Worm (Caenorhabditis elegans) whole organism, mixed stage, embryonic: ENCODE data around the gene ceh-92.

Experiments used
- M03D4.4 ChIP-seq: sonication (generic microtip); optimal IDR thresholded peaks from 2 replicates; lab custom pipeline; 2017; ENCODE audit warnings: mild to moderate bottlenecking, missing genetic modification characterization, missing compliant biosample characterization
- bed-3 ChIP-seq: fragments of 200-800 bp; sonication (Bioruptor generic); optimal IDR thresholded peaks from 3 replicates; lab custom pipeline; 2018; ENCODE audit warnings: mild to moderate bottlenecking, missing genetic modification characterization, moderate library complexity, missing compliant biosample characterization
- blmp-1 ChIP-seq: fragments of 150-350 bp; optimal IDR thresholded peaks from 2 replicates; lab custom pipeline; 2014; ENCODE audit warnings: missing biosample characterization, missing genetic modification characterization
- ceh-39 ChIP-seq: fragments of 150-350 bp; optimal IDR thresholded peaks from 2 replicates; lab custom pipeline; 2014; ENCODE audit warnings: missing biosample characterization, missing genetic modification characterization
- ceh-43 ChIP-seq: fragments of 200-800 bp; sonication (Bioruptor generic); optimal IDR thresholded peaks from 2 replicates; lab custom pipeline; 2018; ENCODE audit warnings: mild to moderate bottlenecking, missing genetic modification characterization, moderate library complexity, missing compliant biosample characterization
- ceh-83 ChIP-seq: fragments of 200-800 bp; sonication (Bioruptor generic); optimal IDR thresholded peaks from 2 replicates; lab custom pipeline; 2018; ENCODE audit warnings: mild to moderate bottlenecking, missing genetic modification characterization, missing compliant biosample characterization
- ces-1 ChIP-seq: fragments of 150-350 bp; optimal IDR thresholded peaks from 2 replicates; lab custom pipeline; 2014; ENCODE audit warnings: missing biosample characterization, missing genetic modification reagents, missing genetic modification characterization
- cnd-1 ChIP-seq: fragments of 200-800 bp; sonication (Bioruptor generic); optimal IDR thresholded peaks from 2 replicates; lab custom pipeline; 2018; ENCODE audit warnings: mild to moderate bottlenecking, missing genetic modification characterization, missing compliant biosample characterization
- drap-1 ChIP-seq: fragments of 200-800 bp; sonication (Bioruptor generic); optimal IDR thresholded peaks from 3 replicates; lab custom pipeline; 2018; ENCODE audit warnings: mild to moderate bottlenecking, missing genetic modification characterization, missing compliant biosample characterization
- elt-1 ChIP-seq: sonication (generic microtip); optimal IDR thresholded peaks from 2 replicates; lab custom pipeline; 2017; ENCODE audit warnings: missing genetic modification characterization, mild to moderate bottlenecking, missing compliant biosample characterization, antibody characterized with exemption, moderate library complexity, borderline replicate concordance; ENCODE audit not compliant: insufficient read depth
- elt-3 ChIP-seq: fragments of 150-350 bp; optimal IDR thresholded peaks from 2 replicates; lab custom pipeline; 2014; ENCODE audit warnings: missing biosample characterization, missing genetic modification characterization
- flh-1 ChIP-seq: fragments of 200-800 bp; sonication (Bioruptor generic); optimal IDR thresholded peaks from 2 replicates; lab custom pipeline; 2018; ENCODE audit warnings: mild to moderate bottlenecking, missing genetic modification characterization, moderate library complexity, missing compliant biosample characterization
- ham-2 ChIP-seq: fragments of 200-800 bp; sonication (Bioruptor generic); optimal IDR thresholded peaks from 2 replicates; lab custom pipeline; 2018; ENCODE audit warnings: mild to moderate bottlenecking, missing genetic modification characterization, missing compliant biosample characterization
- hlh-1 ChIP-seq: fragments of 150-350 bp; optimal IDR thresholded peaks from 2 replicates; lab custom pipeline; 2014; ENCODE audit warnings: missing biosample characterization, missing genetic modification reagents, missing genetic modification characterization
- lin-13 ChIP-seq: fragments of 150-350 bp; optimal IDR thresholded peaks from 2 replicates; lab custom pipeline; 2014; ENCODE audit warnings: missing biosample characterization, missing genetic modification characterization
- lin-32 ChIP-seq: fragments of 200-800 bp; sonication (Bioruptor generic); optimal IDR thresholded peaks from 2 replicates; lab custom pipeline; 2018; ENCODE audit warnings: mild to moderate bottlenecking, missing genetic modification characterization, missing compliant biosample characterization
- lsy-2 ChIP-seq: fragments of 150-350 bp; optimal IDR thresholded peaks from 2 replicates; lab custom pipeline; 2014; ENCODE audit warnings: missing biosample characterization, missing genetic modification characterization
- mab-5 ChIP-seq: fragments of 150-350 bp; optimal IDR thresholded peaks from 2 replicates; lab custom pipeline; 2014; ENCODE audit warnings: missing biosample characterization, missing genetic modification characterization
- mep-1 ChIP-seq: fragments of 150-350 bp; optimal IDR thresholded peaks from 2 replicates; lab custom pipeline; 2017; ENCODE audit warnings: missing biosample characterization, missing genetic modification reagents, missing genetic modification characterization, inconsistent platforms
- mls-2 ChIP-seq: sonication (generic microtip); optimal IDR thresholded peaks from 2 replicates; lab custom pipeline; 2016; ENCODE audit warnings: mild to moderate bottlenecking, missing genetic modification characterization, moderate library complexity, missing compliant biosample characterization
- nhr-12 ChIP-seq: fragments of 150-350 bp; optimal IDR thresholded peaks from 2 replicates; lab custom pipeline; 2014; ENCODE audit warnings: missing biosample characterization, missing genetic modification characterization
- nhr-2 ChIP-seq: fragments of 150-350 bp; optimal IDR thresholded peaks from 2 replicates; lab custom pipeline; 2014; ENCODE audit warnings: missing biosample characterization, missing genetic modification characterization
- nhr-237 ChIP-seq: fragments of 150-350 bp; optimal IDR thresholded peaks from 2 replicates; lab custom pipeline; 2014; ENCODE audit warnings: missing biosample characterization, missing genetic modification characterization
- nhr-28 ChIP-seq: fragments of 150-350 bp; optimal IDR thresholded peaks from 2 replicates; lab custom pipeline; 2014; ENCODE audit warnings: missing biosample characterization, missing genetic modification characterization
- nhr-76 ChIP-seq: sonication (generic microtip); optimal IDR thresholded peaks from 2 replicates; lab custom pipeline; 2017; ENCODE audit warnings: missing biosample characterization, missing genetic modification characterization
- pha-4 ChIP-seq: fragments of 150-350 bp; optimal IDR thresholded peaks from 2 replicates; lab custom pipeline; 2018; ENCODE audit warnings: missing biosample characterization, missing genetic modification reagents, missing genetic modification characterization
- sem-2 ChIP-seq: fragments of 200-800 bp; sonication (Bioruptor generic); optimal IDR thresholded peaks from 2 replicates; lab custom pipeline; 2018; ENCODE audit warnings: mild to moderate bottlenecking, missing genetic modification characterization, missing compliant biosample characterization
- snpc-4 ChIP-seq: fragments of 150-350 bp; optimal IDR thresholded peaks from 2 replicates; lab custom pipeline; 2014; ENCODE audit warnings: missing biosample characterization, missing genetic modification characterization
- sptf-1 ChIP-seq: sonication (generic microtip); optimal IDR thresholded peaks from 2 replicates; lab custom pipeline; 2017; ENCODE audit warnings: mild to moderate bottlenecking, missing genetic modification characterization, moderate library complexity, missing compliant biosample characterization
- tbx-8 ChIP-seq: fragments of 200-800 bp; sonication (Bioruptor generic); optimal IDR thresholded peaks from 2 replicates; lab custom pipeline; 2018; ENCODE audit warnings: mild to moderate bottlenecking, missing genetic modification characterization, moderate library complexity, missing compliant biosample characterization
- unc-120 ChIP-seq: sonication (generic microtip); optimal IDR thresholded peaks from 2 replicates; lab custom pipeline; 2017; ENCODE audit warnings: missing genetic modification characterization, missing compliant biosample characterization; ENCODE audit not compliant: poor library complexity, severe bottlenecking
- unc-39 ChIP-seq: fragments of 150-350 bp; optimal IDR thresholded peaks from 2 replicates; lab custom pipeline; 2014; ENCODE audit warnings: missing biosample characterization, missing genetic modification characterization
- unc-62 ChIP-seq: fragments of 150-350 bp; optimal IDR thresholded peaks from 2 replicates; lab custom pipeline; 2014; ENCODE audit warnings: missing biosample characterization, missing genetic modification reagents, missing genetic modification characterization
- zip-8 ChIP-seq: fragments of 150-350 bp; optimal IDR thresholded peaks from 2 replicates; lab custom pipeline; 2014; ENCODE audit warnings: missing biosample characterization, missing genetic modification characterization
- ztf-11 ChIP-seq: fragments of 150-350 bp; optimal IDR thresholded peaks from 2 replicates; lab custom pipeline; 2014; ENCODE audit warnings: missing biosample characterization, missing genetic modification characterization

ceh-92 gene

DNA sequence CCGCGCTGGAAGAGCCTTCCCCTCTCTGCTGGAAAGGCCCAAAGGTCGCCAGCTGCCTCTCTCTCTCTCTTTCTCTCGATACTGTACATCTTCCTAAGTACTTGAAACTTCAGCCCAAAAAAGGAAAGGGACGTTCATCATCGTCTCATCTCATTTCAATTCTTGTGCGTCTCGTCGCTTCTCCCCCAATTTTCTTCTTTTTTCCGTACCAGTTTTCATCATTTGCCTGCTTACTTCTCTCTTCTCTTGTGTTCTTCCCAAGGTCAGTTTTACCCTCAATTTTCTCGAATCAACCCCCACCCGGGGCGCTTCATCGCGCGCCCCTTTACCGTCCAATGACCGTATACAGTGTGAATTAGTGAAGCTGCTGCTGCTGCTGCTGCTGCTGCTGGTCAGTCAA, 21.7 kb upstream of the ceh-92 start:
- no peak for TF ChIP-seq M03D4.4 (tag; lab: Kevin White, UChicago)

DNA sequence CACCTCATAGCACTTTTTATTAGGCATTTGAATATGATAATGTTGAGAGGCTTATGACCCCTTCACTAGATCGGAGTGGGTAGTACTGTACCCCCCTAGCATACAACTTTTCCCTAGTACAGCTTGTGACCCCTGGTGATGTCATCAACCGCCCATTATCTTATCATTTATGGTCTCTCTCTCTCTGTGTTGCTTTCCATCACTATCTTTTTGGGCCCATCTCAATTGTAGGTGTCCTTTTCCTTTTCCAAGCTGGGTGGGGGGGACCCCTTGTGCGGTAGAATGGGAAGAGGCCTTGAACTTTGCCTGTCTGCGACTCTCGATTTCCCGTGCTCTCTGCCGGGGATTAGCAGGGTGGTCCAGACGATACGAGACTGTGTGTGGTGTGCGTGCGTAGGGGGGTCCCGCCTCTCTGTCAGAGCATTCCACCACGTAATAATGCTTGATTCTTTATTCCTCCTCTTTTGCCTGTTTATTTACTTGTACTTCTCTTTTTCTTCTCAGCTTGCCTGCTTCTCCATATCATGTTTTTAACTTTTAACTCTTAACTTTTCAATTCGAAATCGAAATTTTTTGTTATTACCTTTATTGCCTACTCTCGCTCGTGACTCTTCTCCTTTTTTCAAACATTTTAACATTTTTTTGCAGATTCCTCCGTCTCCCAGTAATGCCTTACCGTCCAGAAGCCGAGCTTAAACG, 20.7 kb upstream of the ceh-92 start, which contains the start of gene ztf-29:
TSS of gene ztf-29 (plus strand) at position 649 of the 699 bp plus-strand sequence.
- TF ChIP-seq lin-32 = no peak
- peak; percentile 28 for TF ChIP-seq sem-2 (GFP tag; lab: Kevin White, UChicago)
- no peak for TF ChIP-seq hlh-1
- peak; percentile 70 for TF ChIP-seq elt-1 (tag; lab: Kevin White, UChicago)
- peak; percentile 49 for TF ChIP-seq ham-2
- TF ChIP-seq, all 35 proteins: peak for 3

DNA sequence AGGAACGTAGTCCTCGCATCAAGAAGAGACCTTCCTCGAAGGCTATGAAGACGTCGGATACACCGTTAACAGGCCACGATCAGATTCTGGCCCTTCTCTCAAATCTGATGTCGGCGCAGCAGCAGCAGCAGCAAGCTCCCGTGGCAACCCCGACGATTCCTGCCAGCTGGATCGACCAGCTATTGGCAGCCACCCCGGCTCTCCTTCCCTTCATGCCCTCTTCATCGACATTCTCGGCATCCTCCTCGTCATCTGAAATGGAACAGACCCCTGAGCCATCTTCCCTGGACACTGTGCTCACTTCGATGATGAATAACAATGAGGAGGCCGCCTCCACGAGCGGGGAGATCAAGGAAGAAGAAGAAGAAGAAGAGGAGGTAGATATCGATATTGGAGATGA, 19.8 kb upstream of the ceh-92 start:
- no peak for TF ChIP-seq nhr-12 (tag; lab: Kevin White, UChicago)
- TF ChIP-seq flh-1 (GFP tag; lab: Kevin White, UChicago) = no peak
- no peak for TF ChIP-seq nhr-2 (tag; lab: Kevin White, UChicago)
- TF ChIP-seq lsy-2 = no peak
- TF ChIP-seq pha-4 = no peak
- TF ChIP-seq bed-3 (GFP tag; lab: Kevin White, UChicago) = no peak
- no peak for TF ChIP-seq elt-3
- TF ChIP-seq drap-1 (GFP tag; lab: Kevin White, UChicago) = no peak
- TF ChIP-seq mep-1 = no peak
- TF ChIP-seq unc-62 (GFP tag; lab: Kevin White, UChicago) = no peak
- no peak for TF ChIP-seq mls-2 (tag; lab: Kevin White, UChicago)
- no peak for TF ChIP-seq ces-1 (GFP tag; lab: Kevin White, UChicago)
- no peak for TF ChIP-seq blmp-1 (tag; lab: Kevin White, UChicago)
- no peak for TF ChIP-seq sptf-1
- no peak for TF ChIP-seq tbx-8 (GFP tag; lab: Kevin White, UChicago)
- no peak for TF ChIP-seq M03D4.4 (tag; lab: Kevin White, UChicago)
- TF ChIP-seq hlh-1 = no peak

DNA sequence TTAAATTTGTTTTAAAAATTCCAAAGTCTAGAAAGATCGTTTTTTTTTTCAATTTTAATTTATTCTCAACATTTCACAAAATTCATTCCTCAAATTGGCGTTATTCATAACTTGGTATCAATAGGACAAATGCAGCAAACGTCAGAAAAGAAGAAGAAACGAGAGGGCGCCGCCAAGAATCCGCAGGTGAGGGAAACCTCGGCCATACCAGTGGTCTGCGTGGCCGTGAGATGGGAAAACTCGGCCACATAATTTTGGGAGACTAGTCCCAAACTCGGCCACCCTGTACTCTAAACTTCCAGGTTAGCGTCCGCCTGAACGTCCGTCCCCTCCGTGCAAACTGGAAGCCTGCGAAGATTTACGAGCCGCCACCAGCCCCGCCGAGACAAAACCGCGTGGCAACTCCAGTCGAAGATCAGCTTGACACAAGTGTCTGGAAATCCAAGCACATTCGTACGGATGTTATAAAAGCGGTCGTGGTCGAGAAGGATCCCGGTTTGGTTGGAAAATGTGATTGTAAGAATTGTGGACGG, 17.9 kb upstream of the ceh-92 start, which contains the start of gene Y66D12A.11:
TSS of gene Y66D12A.11 (plus strand) at position 51 of the 533 bp plus-strand sequence.
- no peak for TF ChIP-seq lsy-2
- no peak for TF ChIP-seq tbx-8 (GFP tag; lab: Kevin White, UChicago)
- TF ChIP-seq nhr-237 (tag; lab: Kevin White, UChicago) = no peak
- no peak for TF ChIP-seq ztf-11
- no peak for TF ChIP-seq mab-5 (tag; lab: Kevin White, UChicago)
- no peak for TF ChIP-seq elt-3
- TF ChIP-seq nhr-2 (tag; lab: Kevin White, UChicago) = no peak
- TF ChIP-seq ces-1 (GFP tag; lab: Kevin White, UChicago) = no peak
- no peak for TF ChIP-seq mls-2 (tag; lab: Kevin White, UChicago)
- no peak for TF ChIP-seq zip-8 (tag; lab: Kevin White, UChicago)
- TF ChIP-seq sem-2 (GFP tag; lab: Kevin White, UChicago) = no peak
- TF ChIP-seq lin-13 (tag; lab: Kevin White, UChicago) = no peak
- TF ChIP-seq drap-1 (GFP tag; lab: Kevin White, UChicago) = no peak
- no peak for TF ChIP-seq elt-1 (tag; lab: Kevin White, UChicago)
- no peak for TF ChIP-seq hlh-1
- TF ChIP-seq snpc-4 (tag; lab: Kevin White, UChicago) = no peak
- TF ChIP-seq mep-1 = no peak

DNA sequence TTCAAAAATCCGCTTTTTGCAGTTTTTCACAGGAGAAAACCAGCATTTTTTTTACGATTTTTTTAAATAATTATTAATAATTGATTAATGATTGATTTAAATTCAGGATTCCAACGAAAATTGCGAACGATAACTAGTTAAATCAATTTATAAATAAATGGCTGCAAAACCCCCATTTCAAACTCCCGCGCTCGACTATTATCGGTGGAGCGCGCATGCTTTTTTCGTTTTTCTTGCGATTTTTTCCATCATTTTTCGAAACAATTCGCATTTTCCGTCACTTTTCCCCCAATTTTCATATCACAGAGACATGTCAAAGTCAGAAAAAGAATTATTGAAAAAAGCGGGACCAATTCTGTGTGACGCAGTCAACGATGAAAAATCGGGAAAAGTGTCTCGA, 15.8 kb upstream of the ceh-92 start, which contains the start of gene Y66D12A.10:
TSS of gene Y66D12A.10 (plus strand) at position 273 of the 400 bp plus-strand sequence.
- no peak for TF ChIP-seq nhr-2 (tag; lab: Kevin White, UChicago)
- no peak for TF ChIP-seq pha-4
- TF ChIP-seq ceh-83 = no peak
- TF ChIP-seq cnd-1 (tag; lab: Kevin White, UChicago) = no peak
- TF ChIP-seq mls-2 (tag; lab: Kevin White, UChicago) = no peak
- no peak for TF ChIP-seq hlh-1
- TF ChIP-seq unc-120 = no peak
- TF ChIP-seq unc-62 (GFP tag; lab: Kevin White, UChicago) = no peak
- TF ChIP-seq elt-1 (tag; lab: Kevin White, UChicago) = no peak
- no peak for TF ChIP-seq blmp-1 (tag; lab: Kevin White, UChicago)
- TF ChIP-seq snpc-4 (tag; lab: Kevin White, UChicago) = no peak
- TF ChIP-seq ceh-39 (tag; lab: Kevin White, UChicago) = peak; percentile 7
- TF ChIP-seq zip-8 (tag; lab: Kevin White, UChicago) = no peak
- no peak for TF ChIP-seq sem-2 (GFP tag; lab: Kevin White, UChicago)
- peak; percentile 22 for TF ChIP-seq nhr-237 (tag; lab: Kevin White, UChicago)
- TF ChIP-seq ham-2 = no peak
- TF ChIP-seq flh-1 (GFP tag; lab: Kevin White, UChicago) = no peak
- no peak for TF ChIP-seq ztf-11
- peak; percentile 41 for TF ChIP-seq ces-1 (GFP tag; lab: Kevin White, UChicago)
- TF ChIP-seq tbx-8 (GFP tag; lab: Kevin White, UChicago) = no peak
- no peak for TF ChIP-seq ceh-43 (GFP tag; lab: Kevin White, UChicago)
- peak; percentile 51 for TF ChIP-seq mep-1
- TF ChIP-seq nhr-28 = no peak
- no peak for TF ChIP-seq M03D4.4 (tag; lab: Kevin White, UChicago)
- TF ChIP-seq mab-5 (tag; lab: Kevin White, UChicago) = no peak
- no peak for TF ChIP-seq elt-3
- TF ChIP-seq drap-1 (GFP tag; lab: Kevin White, UChicago) = no peak
- TF ChIP-seq nhr-12 (tag; lab: Kevin White, UChicago) = no peak
- TF ChIP-seq lsy-2 = peak; percentile 13
- TF ChIP-seq nhr-76 (tag; lab: Kevin White, UChicago) = no peak
- no peak for TF ChIP-seq bed-3 (GFP tag; lab: Kevin White, UChicago)
- TF ChIP-seq lin-32 = no peak
- TF ChIP-seq lin-13 (tag; lab: Kevin White, UChicago) = no peak
- no peak for TF ChIP-seq unc-39 (tag; lab: Kevin White, UChicago)
